Worm (Caenorhabditis elegans) whole organism, L3 larva: ENCODE data around the gene ttr-49.

ENCODE experiments used
- lin-39 ChIP-seq: fragments of 150-350 bp; optimal IDR thresholded peaks from 2 replicates; lab custom pipeline; 2018; ENCODE audit warnings: missing biosample characterization, missing genetic modification reagents, missing genetic modification characterization
- nhr-43 ChIP-seq: sonication (generic microtip); optimal IDR thresholded peaks from 2 replicates; lab custom pipeline; 2016; ENCODE audit warnings: mild to moderate bottlenecking, missing genetic modification characterization, missing compliant biosample characterization; ENCODE audit not compliant: poor library complexity, severe bottlenecking
- nhr-76 ChIP-seq: fragments of 150-350 bp; sonication (generic microtip); optimal IDR thresholded peaks from 5 replicates; lab custom pipeline; 2014; ENCODE audit warnings: missing biosample characterization, missing genetic modification characterization
- snpc-4 ChIP-seq: fragments of 150-350 bp; optimal IDR thresholded peaks from 2 replicates; lab custom pipeline; 2014; ENCODE audit warnings: missing biosample characterization, missing genetic modification characterization
- ztf-11 ChIP-seq: fragments of 150-350 bp; optimal IDR thresholded peaks from 2 replicates; lab custom pipeline; 2014; ENCODE audit warnings: missing biosample characterization, missing genetic modification characterization

DNA sequence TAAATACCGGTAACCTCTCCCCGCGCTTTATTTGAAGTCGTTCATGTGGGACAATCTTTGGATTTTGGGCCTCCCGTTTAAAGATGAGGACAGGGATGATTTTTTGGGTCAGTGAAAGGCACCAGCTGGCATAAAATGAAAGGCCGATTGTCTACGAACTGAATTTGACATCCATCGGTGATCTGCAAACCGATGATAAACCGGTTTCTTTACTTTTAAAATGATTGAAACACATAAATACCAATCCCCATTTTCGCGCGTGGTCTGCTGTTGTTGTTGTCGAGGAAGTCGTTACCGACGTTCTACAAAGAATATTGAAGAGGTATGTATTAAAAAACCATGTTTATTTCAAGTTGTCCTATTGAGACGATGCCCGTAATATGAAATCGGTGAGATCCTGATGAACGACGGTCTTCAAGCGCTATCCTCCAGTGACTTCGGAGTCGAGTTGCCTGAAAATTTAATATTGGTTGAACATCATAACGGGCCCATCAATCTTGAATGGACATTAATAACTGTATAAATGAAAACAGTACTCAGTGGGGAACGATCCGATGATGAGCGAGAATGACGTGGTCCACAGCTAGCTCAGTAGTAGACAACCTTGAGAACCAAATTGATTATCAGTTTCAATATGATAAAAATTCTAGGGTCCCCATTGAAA lies 13.2 kb downstream of the ttr-49 start:
- TF ChIP-seq ztf-11 (no peak), lin-39 (tag; lab: Kevin White, UChicago) (peak; percentile 34), nhr-76 (tag; lab: Kevin White, UChicago) (no peak), nhr-43 (peak; percentile 25), snpc-4 (no peak)
